Worm (Caenorhabditis elegans) whole organism, young adult: Measurements from ENCODE around the gene gpd-4.

Experiments
- B0019.2 ChIP-seq: fragments of 200-800 bp; sonication (Bioruptor generic); conservative IDR thresholded peaks from 2 replicates; pipeline ENCODE4 v1.3.6; 2022; ENCODE audit warnings: missing genetic modification reagents, missing genetic modification characterization, missing compliant biosample characterization
- B0261.1 ChIP-seq: sonication (generic microtip); optimal IDR thresholded peaks from 2 replicates; lab custom pipeline; 2016; ENCODE audit warnings: mild to moderate bottlenecking, missing genetic modification characterization, moderate library complexity, missing compliant biosample characterization
- B0336.3 ChIP-seq: fragments of 200-800 bp; sonication (Bioruptor generic); IDR thresholded peaks from 2 replicates; pipeline ENCODE4 v1.3.6; 2022; ENCODE audit warnings: missing genetic modification characterization, missing compliant biosample characterization
- F33H1.4 ChIP-seq: fragments of 200-800 bp; sonication (Bioruptor generic); IDR thresholded peaks from 2 replicates; pipeline ENCODE4 v1.3.6; 2022; ENCODE audit warnings: missing genetic modification reagents, missing genetic modification characterization, missing compliant biosample characterization
- F55B11.4 ChIP-seq: sonication (generic microtip); optimal IDR thresholded peaks from 2 replicates; lab custom pipeline; 2016; ENCODE audit warnings: missing compliant biosample characterization, missing genetic modification characterization, borderline replicate concordance; ENCODE audit not compliant: insufficient read depth
- F57C9.4 ChIP-seq: sonication (generic microtip); optimal IDR thresholded peaks from 2 replicates; lab custom pipeline; 2017; ENCODE audit warnings: mild to moderate bottlenecking, missing genetic modification characterization, missing compliant biosample characterization
- K11D2.4 ChIP-seq: fragments of 200-800 bp; sonication (Bioruptor generic); IDR thresholded peaks from 2 replicates; pipeline ENCODE4 v1.3.6; 2022; ENCODE audit warnings: missing genetic modification reagents, missing genetic modification characterization, missing compliant biosample characterization
- T26A5.8 ChIP-seq: sonication (generic microtip); optimal IDR thresholded peaks from 2 replicates; lab custom pipeline; 2016; ENCODE audit warnings: missing genetic modification characterization, missing compliant biosample characterization
- Y53G8AR.9 ChIP-seq: fragments of 200-800 bp; sonication (Bioruptor generic); conservative IDR thresholded peaks from 2 replicates; pipeline ENCODE4 v1.3.6; 2022; ENCODE audit warnings: missing genetic modification reagents, missing genetic modification characterization, missing compliant biosample characterization
- Y79H2A.3 ChIP-seq: fragments of 200-800 bp; sonication (Bioruptor generic); conservative IDR thresholded peaks from 2 replicates; pipeline ENCODE4 v1.3.6; 2022; ENCODE audit warnings: missing genetic modification reagents, missing genetic modification characterization, missing compliant biosample characterization
- Y95B8A.8 ChIP-seq: fragments of 200-800 bp; sonication (Bioruptor generic); IDR thresholded peaks from 2 replicates; pipeline ENCODE4 v1.3.6; 2022; ENCODE audit warnings: missing genetic modification reagents, missing genetic modification characterization, missing compliant biosample characterization
- ama-1 ChIP-seq, 3 experiments: fragments of 150-350 bp in 1 of 3; sonication (generic microtip) in 2 of 3; optimal IDR thresholded peaks; 2 replicates each; lab custom pipeline; 2014 to 2018; ENCODE audit warnings: missing biosample characterization in 2 of 3, missing genetic modification characterization in 2 of 3, missing genetic modification reagents in 2 of 3
- athp-1 ChIP-seq: sonication (generic microtip); optimal IDR thresholded peaks from 2 replicates; lab custom pipeline; 2017; ENCODE audit warnings: mild to moderate bottlenecking, missing genetic modification characterization, missing compliant biosample characterization
- bed-1 ChIP-seq: fragments of 200-800 bp; sonication (Bioruptor generic); IDR thresholded peaks from 2 replicates; pipeline ENCODE4 v1.3.6; 2022; ENCODE audit warnings: missing genetic modification reagents, missing genetic modification characterization, missing compliant biosample characterization
- ceh-100 ChIP-seq: fragments of 200-800 bp; sonication (Bioruptor generic); IDR thresholded peaks from 2 replicates; pipeline ENCODE4 v1.3.6; 2022; ENCODE audit warnings: missing genetic modification reagents, missing genetic modification characterization, missing compliant biosample characterization
- ceh-27 ChIP-seq: fragments of 200-800 bp; sonication (Bioruptor generic); optimal IDR thresholded peaks from 2 replicates; lab custom pipeline; 2018; ENCODE audit warnings: mild to moderate bottlenecking, missing genetic modification characterization, moderate library complexity, missing compliant biosample characterization
- chd-7 ChIP-seq: sonication (generic microtip); optimal IDR thresholded peaks from 2 replicates; lab custom pipeline; 2016; ENCODE audit warnings: mild to moderate bottlenecking, missing genetic modification characterization, moderate library complexity, missing compliant biosample characterization
- dpl-1 ChIP-seq: fragments of 150-350 bp; optimal IDR thresholded peaks from 2 replicates; lab custom pipeline; 2014; ENCODE audit warnings: missing biosample characterization, missing genetic modification reagents, missing genetic modification characterization
- egl-18 ChIP-seq: fragments of 200-800 bp; sonication (Bioruptor generic); IDR thresholded peaks from 2 replicates; pipeline ENCODE4 v1.3.6; 2022; ENCODE audit warnings: missing genetic modification reagents, missing genetic modification characterization, missing compliant biosample characterization
- ets-4 ChIP-seq: fragments of 200-800 bp; sonication (Bioruptor generic); optimal IDR thresholded peaks from 2 replicates; lab custom pipeline; 2018; ENCODE audit warnings: mild to moderate bottlenecking, missing genetic modification characterization, missing compliant biosample characterization
- fkh-3 ChIP-seq: sonication (generic microtip); optimal IDR thresholded peaks from 2 replicates; lab custom pipeline; 2016; ENCODE audit warnings: mild to moderate bottlenecking, missing genetic modification characterization, missing compliant biosample characterization
- gei-17 ChIP-seq: fragments of 200-800 bp; sonication (Bioruptor generic); optimal IDR thresholded peaks from 2 replicates; lab custom pipeline; 2018; ENCODE audit warnings: mild to moderate bottlenecking, missing genetic modification characterization, missing compliant biosample characterization
- him-1 ChIP-seq: sonication (generic microtip); optimal IDR thresholded peaks from 2 replicates; lab custom pipeline; 2016; ENCODE audit warnings: missing genotype, missing genetic modification reagents, missing genetic modification characterization, missing compliant biosample characterization
- hlh-12 ChIP-seq: sonication (generic microtip); optimal IDR thresholded peaks from 2 replicates; lab custom pipeline; 2016; ENCODE audit warnings: missing genetic modification characterization, missing compliant biosample characterization
- hlh-26 ChIP-seq: fragments of 200-800 bp; sonication (Bioruptor generic); conservative IDR thresholded peaks from 2 replicates; pipeline ENCODE4 v1.3.6; 2022; ENCODE audit warnings: missing genetic modification reagents, missing genetic modification characterization, missing compliant biosample characterization
- hmg-1.2 ChIP-seq: fragments of 200-800 bp; sonication (Bioruptor generic); IDR thresholded peaks from 2 replicates; pipeline ENCODE4 v1.3.6; 2022; ENCODE audit warnings: missing genetic modification reagents, missing genetic modification characterization, missing compliant biosample characterization
- hsf-1 ChIP-seq: fragments of 200-800 bp; sonication (Bioruptor generic); IDR thresholded peaks from 2 replicates; pipeline ENCODE4 v1.3.6; 2022; ENCODE audit warnings: missing genetic modification reagents, missing genetic modification characterization, missing compliant biosample characterization
- madf-3 ChIP-seq: fragments of 200-800 bp; sonication (Bioruptor generic); IDR thresholded peaks from 2 replicates; pipeline ENCODE4 v1.3.6; 2022; ENCODE audit warnings: missing genetic modification reagents, missing genetic modification characterization, missing compliant biosample characterization
- madf-6 ChIP-seq: fragments of 200-800 bp; sonication (Bioruptor generic); IDR thresholded peaks from 2 replicates; pipeline ENCODE4 v1.3.6; 2022; ENCODE audit warnings: missing genetic modification reagents, missing genetic modification characterization, missing compliant biosample characterization
- nhr-179 ChIP-seq: sonication (generic microtip); optimal IDR thresholded peaks from 2 replicates; lab custom pipeline; 2016; ENCODE audit warnings: mild to moderate bottlenecking, missing genetic modification characterization, missing compliant biosample characterization
- nhr-80 ChIP-seq: sonication (generic microtip); optimal IDR thresholded peaks from 2 replicates; lab custom pipeline; 2016; ENCODE audit warnings: missing genetic modification characterization, missing compliant biosample characterization
- rcor-1 ChIP-seq: fragments of 200-800 bp; sonication (Bioruptor generic); IDR thresholded peaks from 2 replicates; pipeline ENCODE4 v1.3.6; 2022; ENCODE audit warnings: missing genetic modification reagents, missing genetic modification characterization, missing compliant biosample characterization
- rpc-1 ChIP-seq, 2 experiments: fragments of 150-350 bp in 1 of 2; sonication (generic microtip) in 1 of 2; optimal IDR thresholded peaks; 2 replicates each; lab custom pipeline; 2014 to 2018; ENCODE audit warnings: missing biosample characterization in 1 of 2, missing genetic modification characterization in 1 of 2, missing genetic modification reagents in 1 of 2, missing genotype in 1 of 2
- snpc-3.4 ChIP-seq: sonication (generic microtip); optimal IDR thresholded peaks from 2 replicates; lab custom pipeline; 2017; ENCODE audit warnings: missing genetic modification characterization, mild to moderate bottlenecking, missing compliant biosample characterization, antibody characterized with exemption, moderate library complexity, missing genotype, missing genetic modification reagents
- somi-1 ChIP-seq: fragments of 200-800 bp; sonication (Bioruptor generic); optimal IDR thresholded peaks from 2 replicates; lab custom pipeline; 2018; ENCODE audit warnings: mild to moderate bottlenecking, missing genetic modification characterization, missing compliant biosample characterization
- tbp1 ChIP-seq: fragments of 200-800 bp; sonication (Bioruptor generic); optimal IDR thresholded peaks from 2 replicates; lab custom pipeline; 2018; ENCODE audit warnings: mild to moderate bottlenecking, missing genetic modification characterization, missing compliant biosample characterization
- tlf-1 ChIP-seq: fragments of 200-800 bp; sonication (Bioruptor generic); optimal IDR thresholded peaks from 2 replicates; lab custom pipeline; 2018; ENCODE audit warnings: mild to moderate bottlenecking, missing genetic modification characterization, missing compliant biosample characterization
- unc-130 ChIP-seq: sonication (generic microtip); optimal IDR thresholded peaks from 2 replicates; lab custom pipeline; 2016; ENCODE audit warnings: missing genetic modification reagents, missing genetic modification characterization, missing compliant biosample characterization
- zfh-2 ChIP-seq: fragments of 200-800 bp; sonication (Bioruptor generic); conservative IDR thresholded peaks from 2 replicates; pipeline ENCODE4 v1.3.6; 2022; ENCODE audit warnings: missing genetic modification reagents, missing genetic modification characterization, missing compliant biosample characterization
- ztf-22 ChIP-seq: fragments of 200-800 bp; sonication (Bioruptor generic); optimal IDR thresholded peaks from 2 replicates; lab custom pipeline; 2018; ENCODE audit warnings: mild to moderate bottlenecking, missing genetic modification characterization, moderate library complexity, missing compliant biosample characterization
- ztf-25 ChIP-seq: fragments of 200-800 bp; sonication (Bioruptor generic); IDR thresholded peaks from 2 replicates; pipeline ENCODE4 v1.3.6; 2022; ENCODE audit warnings: missing genetic modification reagents, missing genetic modification characterization, missing compliant biosample characterization

The gpd-4 gene

ce11 chrII:10197091-10197675 is 26.1 kb downstream of the gpd-4 start, which contains the start of gene R05H5.3 (continued):
- TF ChIP-seq hsf-1 (peak; percentile 55; the same call in 1 of the 2 replicates), tbp1 (GFP tag; lab: Kevin White, UChicago) (peak; percentile 57), dpl-1 (GFP tag; lab: Kevin White, UChicago) (peak; percentile 91), ceh-27 (GFP tag; lab: Kevin White, UChicago) (no peak), tlf-1 (GFP tag; lab: Kevin White, UChicago) (peak; percentile 58), B0019.2 (GFP tag; lab: Robert Waterston, UW) (peak; percentile 90), ceh-100 (GFP tag; lab: Robert Waterston, UW) (peak; percentile 94), K11D2.4 (GFP tag; lab: Robert Waterston, UW) (no peak), F33H1.4 (GFP tag; lab: Robert Waterston, UW) (peak; percentile 79), madf-3 (GFP tag; lab: Robert Waterston, UW) (peak; percentile 82), athp-1 (tag; lab: Kevin White, UChicago) (no peak), ztf-22 (GFP tag; lab: Kevin White, UChicago) (no peak)
- TF ChIP-seq, all 124 proteins: peak for 47

DNA sequence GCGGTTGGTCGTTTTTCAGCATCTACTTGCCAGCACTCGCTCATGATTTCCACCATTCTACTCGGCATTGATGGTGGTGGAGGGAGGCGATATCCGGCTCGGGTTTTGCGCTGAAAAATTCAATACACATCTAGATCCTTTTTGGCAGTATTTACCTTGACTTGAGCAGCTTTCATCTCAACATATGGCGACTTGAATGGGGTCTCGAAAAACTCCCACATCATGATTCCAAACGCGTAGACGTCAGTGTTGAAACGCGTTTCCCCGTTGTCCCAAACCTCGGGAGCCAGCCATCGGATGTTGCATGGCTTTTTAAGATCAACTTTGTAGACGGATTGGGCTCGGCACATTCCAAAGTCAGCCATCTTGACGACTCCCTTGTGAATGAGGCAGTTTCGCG is 27.4 kb downstream of the gpd-4 start:
- TF ChIP-seq egl-18 (GFP tag; lab: Robert Waterston, UW) (no peak), B0336.3 (GFP tag; lab: Robert Waterston, UW) (peak; percentile 38; the same call in 1 of the 2 replicates), hsf-1 (no peak), zfh-2 (GFP tag; lab: Robert Waterston, UW) (no peak), ets-4 (GFP tag; lab: Kevin White, UChicago) (no peak), ama-1 (optimal IDR thresholded peaks at IDR 0.05; lab: Kevin White, UChicago) (no peak), ama-1 (GFP tag; optimal IDR thresholded peaks at IDR 0.05; lab: Kevin White, UChicago) (no peak), somi-1 (GFP tag; lab: Kevin White, UChicago) (no peak)

DNA sequence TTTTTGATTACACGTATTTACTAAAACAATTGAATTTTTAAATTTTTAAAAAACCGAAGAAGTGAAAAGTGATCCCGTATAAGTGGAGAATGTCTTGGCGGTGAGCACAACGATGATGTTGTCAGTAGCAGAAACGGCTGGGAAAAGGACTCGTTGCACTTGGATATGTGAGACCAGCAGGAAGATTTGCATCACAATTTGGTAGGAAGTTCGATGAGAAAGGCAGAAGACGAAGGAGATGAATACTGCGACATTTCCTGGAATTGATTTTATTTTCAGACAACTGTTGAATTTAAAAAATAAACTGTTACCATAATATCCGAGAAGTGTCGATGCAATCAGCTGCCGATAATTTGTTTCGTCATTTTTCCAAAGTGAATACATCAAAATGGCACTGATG is 28.8 kb downstream of the gpd-4 start, which contains the start of gene R05H5.4:
Gene R05H5.4, minus strand, starts transcription at position 101 of the 400 bp plus-strand sequence.
- TF ChIP-seq hsf-1 (no peak), ztf-25 (GFP tag; lab: Robert Waterston, UW) (no peak), T26A5.8 (tag; lab: Kevin White, UChicago) (no peak), zfh-2 (GFP tag; lab: Robert Waterston, UW) (no peak), K11D2.4 (GFP tag; lab: Robert Waterston, UW) (no peak), madf-3 (GFP tag; lab: Robert Waterston, UW) (0 out of 2 replicates have a peak, but pooled peaks have one; percentile 33), Y95B8A.8 (no peak), nhr-179 (no peak)
- TF ChIP-seq, all 124 proteins: peak for 1

ce11 chrII:10200759-10201158 is 29.7 kb downstream of the gpd-4 start, which contains the start of gene arv-1:
Gene arv-1, minus strand, starts transcription at chrII:10200823.
- TF ChIP-seq gei-17 (no peak), hlh-26 (GFP tag; lab: Robert Waterston, UW) (no peak), hlh-12 (tag; lab: Kevin White, UChicago) (no peak), rcor-1 (GFP tag; lab: Robert Waterston, UW) (no peak), him-1 (tag; lab: Kevin White, UChicago) (peak; percentile 11), rpc-1 (optimal IDR thresholded peaks at IDR 0.05; lab: Kevin White, UChicago) (no peak), rpc-1 (tag; optimal IDR thresholded peaks at IDR 0.05; lab: Kevin White, UChicago) (no peak), B0019.2 (GFP tag; lab: Robert Waterston, UW) (peak; percentile 63; the same call in 1 of the 2 replicates), F55B11.4 (tag; lab: Kevin White, UChicago) (no peak), fkh-3 (tag; lab: Kevin White, UChicago) (no peak), chd-7 (tag; lab: Kevin White, UChicago) (no peak), nhr-80 (tag; lab: Kevin White, UChicago) (peak; percentile 12), Y53G8AR.9 (GFP tag; lab: Robert Waterston, UW) (no peak), F57C9.4 (no peak), unc-130 (GFP tag; lab: Kevin White, UChicago) (peak; percentile 1), egl-18 (GFP tag; lab: Robert Waterston, UW) (no peak), bed-1 (no peak), B0261.1 (tag; lab: Kevin White, UChicago) (no peak), hmg-1.2 (GFP tag; lab: Robert Waterston, UW) (peak; percentile 52; the same call in 1 of the 2 replicates), B0336.3 (GFP tag; lab: Robert Waterston, UW) (no peak), ets-4 (GFP tag; lab: Kevin White, UChicago) (no peak), madf-6 (GFP tag; lab: Robert Waterston, UW) (no peak; the same call in 1 of the 2 replicates), Y79H2A.3 (GFP tag; lab: Robert Waterston, UW) (no peak), snpc-3.4 (tag; lab: Kevin White, UChicago) (no peak)
